Worm (Caenorhabditis elegans) whole organism, young adult: ENCODE measurements around the gene prdx-2.
"Not testable (repeated sequence)": the region's sequence is repeated elsewhere in the genome, so short reads cannot be mapped to it uniquely, and the experiment has no call there.

Experiments
- B0336.3 ChIP-seq: fragments of 200-800 bp; sonication (Bioruptor generic); IDR thresholded peaks from 2 replicates; pipeline ENCODE4 v1.3.6; 2022; ENCODE audit warnings: missing genetic modification characterization, missing compliant biosample characterization
- C06A6.2 ChIP-seq: fragments of 200-800 bp; sonication (Bioruptor generic); conservative IDR thresholded peaks from 2 replicates; pipeline ENCODE4 v1.3.6; 2022; ENCODE audit warnings: missing genetic modification characterization, missing compliant biosample characterization
- C17E4.6 ChIP-seq: fragments of 200-800 bp; sonication (Bioruptor generic); IDR thresholded peaks from 2 replicates; pipeline ENCODE4 v1.3.6; 2022; ENCODE audit warnings: missing genetic modification reagents, missing genetic modification characterization, missing compliant biosample characterization
- D2030.7 ChIP-seq: fragments of 200-800 bp; sonication (Bioruptor generic); IDR thresholded peaks from 2 replicates; pipeline ENCODE4 v1.3.6; 2022; ENCODE audit warnings: missing genetic modification reagents, missing genetic modification characterization, missing compliant biosample characterization
- F33H1.4 ChIP-seq: fragments of 200-800 bp; sonication (Bioruptor generic); IDR thresholded peaks from 2 replicates; pipeline ENCODE4 v1.3.6; 2022; ENCODE audit warnings: missing genetic modification reagents, missing genetic modification characterization, missing compliant biosample characterization
- F37B4.10 ChIP-seq: fragments of 200-800 bp; sonication (Bioruptor generic); IDR thresholded peaks from 2 replicates; pipeline ENCODE4 v1.3.6; 2022; ENCODE audit warnings: missing genetic modification characterization, missing compliant biosample characterization
- F52B5.7 ChIP-seq: sonication (generic microtip); optimal IDR thresholded peaks from 2 replicates; lab custom pipeline; 2016; ENCODE audit warnings: mild to moderate bottlenecking, missing genetic modification characterization, missing compliant biosample characterization
- F55B11.4 ChIP-seq: sonication (generic microtip); optimal IDR thresholded peaks from 2 replicates; lab custom pipeline; 2016; ENCODE audit warnings: missing compliant biosample characterization, missing genetic modification characterization, borderline replicate concordance; ENCODE audit not compliant: insufficient read depth
- K11D2.4 ChIP-seq: fragments of 200-800 bp; sonication (Bioruptor generic); IDR thresholded peaks from 2 replicates; pipeline ENCODE4 v1.3.6; 2022; ENCODE audit warnings: missing genetic modification reagents, missing genetic modification characterization, missing compliant biosample characterization
- K12H6.12 ChIP-seq: fragments of 200-800 bp; sonication (Bioruptor generic); optimal IDR thresholded peaks from 2 replicates; lab custom pipeline; 2018; ENCODE audit warnings: mild to moderate bottlenecking, missing genetic modification characterization, missing compliant biosample characterization
- T26A5.8 ChIP-seq: sonication (generic microtip); optimal IDR thresholded peaks from 2 replicates; lab custom pipeline; 2016; ENCODE audit warnings: missing genetic modification characterization, missing compliant biosample characterization
- Y53G8AR.9 ChIP-seq: fragments of 200-800 bp; sonication (Bioruptor generic); conservative IDR thresholded peaks from 2 replicates; pipeline ENCODE4 v1.3.6; 2022; ENCODE audit warnings: missing genetic modification reagents, missing genetic modification characterization, missing compliant biosample characterization
- ama-1 ChIP-seq, 3 experiments: fragments of 150-350 bp in 1 of 3; sonication (generic microtip) in 2 of 3; optimal IDR thresholded peaks; 2 replicates each; lab custom pipeline; 2014 to 2018; ENCODE audit warnings: missing biosample characterization in 2 of 3, missing genetic modification characterization in 2 of 3, missing genetic modification reagents in 2 of 3
- atf-7 ChIP-seq: sonication (generic microtip); optimal IDR thresholded peaks from 2 replicates; lab custom pipeline; 2017; ENCODE audit warnings: mild to moderate bottlenecking, missing genetic modification characterization, missing compliant biosample characterization
- attf-6 ChIP-seq: fragments of 200-800 bp; sonication (Bioruptor generic); IDR thresholded peaks from 2 replicates; pipeline ENCODE4 v1.3.6; 2022; ENCODE audit warnings: missing genetic modification reagents, missing genetic modification characterization, missing compliant biosample characterization
- cebp-1 ChIP-seq, 2 experiments: fragments of 200-800 bp in 1 of 2; sonication (Bioruptor generic) in 1 of 2; sonication (generic microtip) in 1 of 2; IDR thresholded peaks in 1 of 2; optimal IDR thresholded peaks in 1 of 2; 2 replicates each; pipeline versions ENCODE4 v1.3.6 to Lab custom; 2017 to 2022; ENCODE audit warnings: missing compliant biosample characterization in 2 of 2, missing genetic modification characterization in 2 of 2, mild to moderate bottlenecking in 1 of 2, missing genetic modification reagents in 1 of 2, moderate library complexity in 1 of 2
- ceh-100 ChIP-seq: fragments of 200-800 bp; sonication (Bioruptor generic); IDR thresholded peaks from 2 replicates; pipeline ENCODE4 v1.3.6; 2022; ENCODE audit warnings: missing genetic modification reagents, missing genetic modification characterization, missing compliant biosample characterization
- chd-7 ChIP-seq: sonication (generic microtip); optimal IDR thresholded peaks from 2 replicates; lab custom pipeline; 2016; ENCODE audit warnings: mild to moderate bottlenecking, missing genetic modification characterization, moderate library complexity, missing compliant biosample characterization
- dox-1 ChIP-seq: fragments of 200-800 bp; sonication (Bioruptor generic); IDR thresholded peaks from 2 replicates; pipeline ENCODE4 v1.3.6; 2022; ENCODE audit warnings: missing genetic modification reagents, missing genetic modification characterization, missing compliant biosample characterization
- egl-44 ChIP-seq: fragments of 200-800 bp; sonication (Bioruptor generic); IDR thresholded peaks from 2 replicates; pipeline ENCODE4 v1.3.6; 2022; ENCODE audit warnings: missing genetic modification reagents, missing genetic modification characterization, missing compliant biosample characterization
- egrh-3 ChIP-seq: fragments of 200-800 bp; sonication (Bioruptor generic); IDR thresholded peaks from 2 replicates; pipeline ENCODE4 v1.3.6; 2022; ENCODE audit warnings: missing genetic modification reagents, missing genetic modification characterization, missing compliant biosample characterization
- ekl-4 ChIP-seq: fragments of 200-800 bp; sonication (Bioruptor generic); IDR thresholded peaks from 2 replicates; pipeline ENCODE4 v1.3.6; 2022; ENCODE audit warnings: missing genetic modification reagents, missing genetic modification characterization, missing compliant biosample characterization
- hmg-1.2 ChIP-seq: fragments of 200-800 bp; sonication (Bioruptor generic); IDR thresholded peaks from 2 replicates; pipeline ENCODE4 v1.3.6; 2022; ENCODE audit warnings: missing genetic modification reagents, missing genetic modification characterization, missing compliant biosample characterization
- hmg-20 ChIP-seq: fragments of 200-800 bp; sonication (Bioruptor generic); IDR thresholded peaks from 2 replicates; pipeline ENCODE4 v1.3.6; 2022; ENCODE audit warnings: missing genetic modification reagents, missing genetic modification characterization, missing compliant biosample characterization
- lin-26 ChIP-seq: fragments of 200-800 bp; sonication (Bioruptor generic); IDR thresholded peaks from 2 replicates; pipeline ENCODE4 v1.3.6; 2022; ENCODE audit warnings: missing genetic modification reagents, missing genetic modification characterization, missing compliant biosample characterization
- lin-35 ChIP-seq, 3 experiments: fragments of 150-350 bp in 2 of 3; sonication (generic microtip) in 1 of 3; optimal IDR thresholded peaks; 2 replicates each; lab custom pipeline; 2014 to 2018; ENCODE audit warnings: missing biosample characterization in 3 of 3, missing genetic modification characterization in 3 of 3, missing genetic modification reagents in 3 of 3
- lsl-1 ChIP-seq: fragments of 200-800 bp; sonication (Bioruptor generic); optimal IDR thresholded peaks from 2 replicates; lab custom pipeline; 2018; ENCODE audit warnings: mild to moderate bottlenecking, missing genetic modification characterization, moderate library complexity, missing compliant biosample characterization
- madf-6 ChIP-seq: fragments of 200-800 bp; sonication (Bioruptor generic); IDR thresholded peaks from 2 replicates; pipeline ENCODE4 v1.3.6; 2022; ENCODE audit warnings: missing genetic modification reagents, missing genetic modification characterization, missing compliant biosample characterization
- mcd-1 ChIP-seq: fragments of 200-800 bp; sonication (Bioruptor generic); IDR thresholded peaks from 2 replicates; pipeline ENCODE4 v1.3.6; 2022; ENCODE audit warnings: missing genetic modification reagents, missing genetic modification characterization, missing compliant biosample characterization
- mel-28 ChIP-seq: sonication (generic microtip); optimal IDR thresholded peaks from 2 replicates; lab custom pipeline; 2016; ENCODE audit warnings: borderline replicate concordance, mild to moderate bottlenecking, missing genetic modification characterization, missing compliant biosample characterization
- nfyb-1 ChIP-seq: fragments of 200-800 bp; sonication (Bioruptor generic); IDR thresholded peaks from 2 replicates; pipeline ENCODE4 v1.3.6; 2022; ENCODE audit warnings: missing genetic modification reagents, missing genetic modification characterization, missing compliant biosample characterization
- pbrm-1 ChIP-seq: fragments of 200-800 bp; sonication (Bioruptor generic); IDR thresholded peaks from 2 replicates; pipeline ENCODE4 v1.3.6; 2022; ENCODE audit warnings: missing genetic modification reagents, missing genetic modification characterization, missing compliant biosample characterization
- pha-4 ChIP-seq: fragments of 150-350 bp; sonication (generic microtip); optimal IDR thresholded peaks from 2 replicates; lab custom pipeline; 2014; ENCODE audit warnings: missing biosample characterization, missing genetic modification reagents, missing genetic modification characterization
- rec-8 ChIP-seq, 2 experiments: sonication (generic microtip); optimal IDR thresholded peaks; 2 replicates each; lab custom pipeline; 2016; ENCODE audit warnings: mild to moderate bottlenecking in 2 of 2, missing genetic modification characterization in 2 of 2, missing genetic modification reagents in 2 of 2, missing genotype in 2 of 2, missing biosample characterization in 1 of 2, missing compliant biosample characterization in 1 of 2, moderate library complexity in 1 of 2
- sea-2 ChIP-seq: fragments of 200-800 bp; sonication (Bioruptor generic); IDR thresholded peaks from 2 replicates; pipeline ENCODE4 v1.3.6; 2022; ENCODE audit warnings: missing genetic modification characterization, missing compliant biosample characterization
- snpc-3.4 ChIP-seq: sonication (generic microtip); optimal IDR thresholded peaks from 2 replicates; lab custom pipeline; 2017; ENCODE audit warnings: missing genetic modification characterization, mild to moderate bottlenecking, missing compliant biosample characterization, antibody characterized with exemption, moderate library complexity, missing genotype, missing genetic modification reagents
- unc-130 ChIP-seq: sonication (generic microtip); optimal IDR thresholded peaks from 2 replicates; lab custom pipeline; 2016; ENCODE audit warnings: missing genetic modification reagents, missing genetic modification characterization, missing compliant biosample characterization
- ztf-22 ChIP-seq: fragments of 200-800 bp; sonication (Bioruptor generic); optimal IDR thresholded peaks from 2 replicates; lab custom pipeline; 2018; ENCODE audit warnings: mild to moderate bottlenecking, missing genetic modification characterization, moderate library complexity, missing compliant biosample characterization
- ztf-28 ChIP-seq: fragments of 200-800 bp; sonication (Bioruptor generic); IDR thresholded peaks from 2 replicates; pipeline ENCODE4 v1.3.6; 2022; ENCODE audit warnings: missing genetic modification reagents, missing genetic modification characterization, missing compliant biosample characterization
- ztf-6 ChIP-seq: fragments of 200-800 bp; sonication (Bioruptor generic); IDR thresholded peaks from 2 replicates; pipeline ENCODE4 v1.3.6; 2022; ENCODE audit warnings: missing genetic modification reagents, missing genetic modification characterization, missing compliant biosample characterization

prdx-2 gene

ce11 chrII:5346350-5346749 lies 31.6 kb upstream of the prdx-2 start (continued):
- peak; percentile 82 for TF ChIP-seq madf-6 (GFP tag; lab: Robert Waterston, UW)
- TF ChIP-seq ztf-28 (GFP tag; lab: Robert Waterston, UW): peak; percentile 92
- peak in 1 of 3 experiments; percentile 73 for TF ChIP-seq lin-35 (GFP tag; optimal IDR thresholded peaks at IDR 0.05; lab: Kevin White, UChicago)
- TF ChIP-seq hmg-20: peak; percentile 66
- peak; percentile 63 for TF ChIP-seq lsl-1

- TF ChIP-seq ceh-100 (GFP tag; lab: Robert Waterston, UW): peak; percentile 83
- TF ChIP-seq pbrm-1 (GFP tag; lab: Robert Waterston, UW): peak; percentile 68; the same call in 1 of the 2 replicates
- peak; percentile 93 for TF ChIP-seq dox-1
- TF ChIP-seq D2030.7: peak; percentile 60
- peak; percentile 97 for TF ChIP-seq C06A6.2 (GFP tag; lab: Robert Waterston, UW)
- peak; percentile 12; the same call in 1 of the 2 replicates for TF ChIP-seq K11D2.4 (GFP tag; lab: Robert Waterston, UW)
- 0 out of 2 replicates have a peak, but pooled peaks have one; percentile 35 for TF ChIP-seq lin-26 (GFP tag; lab: Robert Waterston, UW)
- peak; percentile 52; the same call in 1 of the 2 replicates for TF ChIP-seq ekl-4
- TF ChIP-seq cebp-1 (GFP tag; IDR thresholded peaks at IDR 0.05; lab: Robert Waterston, UW): peak; percentile 24; the same call in 1 of the 2 replicates
- TF ChIP-seq cebp-1 (tag; optimal IDR thresholded peaks at IDR 0.05; lab: Kevin White, UChicago): not testable (repeated sequence)
- peak; percentile 30; the same call in 1 of the 2 replicates for TF ChIP-seq madf-6 (GFP tag; lab: Robert Waterston, UW)
- TF ChIP-seq egrh-3 (GFP tag; lab: Robert Waterston, UW): peak; percentile 42
- TF ChIP-seq mcd-1 (GFP tag; lab: Robert Waterston, UW): peak; percentile 83
- 0 out of 2 replicates have a peak, but pooled peaks have one; percentile 41 for TF ChIP-seq Y53G8AR.9 (GFP tag; lab: Robert Waterston, UW)
- peak; percentile 44; the same call in 1 of the 2 replicates for TF ChIP-seq hmg-1.2 (GFP tag; lab: Robert Waterston, UW)
- TF ChIP-seq F33H1.4 (GFP tag; lab: Robert Waterston, UW): peak; percentile 19; the same call in 1 of the 2 replicates
- TF ChIP-seq C17E4.6 (GFP tag; lab: Robert Waterston, UW): peak; percentile 62; the same call in 1 of the 2 replicates
- peak; percentile 72; the same call in 1 of the 2 replicates for TF ChIP-seq nfyb-1 (GFP tag; lab: Robert Waterston, UW)
These were observed 27.6 kb upstream of the prdx-2 start, which contains the start of gene F09E5.8 for ce11 chrII:5350357-5350756. TSS of gene F09E5.8 (plus strand) at chrII:5350669.

- TF ChIP-seq T26A5.8 (tag; lab: Kevin White, UChicago): no peak
- no peak for TF ChIP-seq ztf-22 (GFP tag; lab: Kevin White, UChicago)
- no peak for TF ChIP-seq F52B5.7 (tag; lab: Kevin White, UChicago)
- no peak for TF ChIP-seq F33H1.4 (GFP tag; lab: Robert Waterston, UW)
- no peak for TF ChIP-seq F55B11.4 (tag; lab: Kevin White, UChicago)
- TF ChIP-seq K12H6.12 (tag; lab: Kevin White, UChicago): no peak
- TF ChIP-seq, all 124 proteins: peak for 0
These were observed 26.2 kb upstream of the prdx-2 start, which contains the start of gene F09E5.7 for ce11 chrII:5351799-5352198. TSS of gene F09E5.7 (plus strand) at chrII:5352099.

ce11 chrII:5353642-5354041 lies 24.4 kb upstream of the prdx-2 start:
- TF ChIP-seq rec-8 (tag; optimal IDR thresholded peaks at IDR 0.05; lab: Kevin White, UChicago) (peak; percentile 80 to 84), F37B4.10 (GFP tag; lab: Robert Waterston, UW) (0 out of 2 replicates have a peak, but pooled peaks have one; percentile 66), egl-44 (GFP tag; lab: Robert Waterston, UW) (peak; percentile 64; the same call in 1 of the 2 replicates), atf-7 (tag; lab: Kevin White, UChicago) (peak; percentile 62), ama-1 (optimal IDR thresholded peaks at IDR 0.05; lab: Kevin White, UChicago) (no peak), ama-1 (GFP tag; optimal IDR thresholded peaks at IDR 0.05; lab: Kevin White, UChicago) (peak; percentile 48 to 64), ztf-6 (GFP tag; lab: Robert Waterston, UW) (no peak), snpc-3.4 (no peak), K12H6.12 (tag; lab: Kevin White, UChicago) (no peak), hmg-20 (peak; percentile 25; the same call in 1 of the 2 replicates), C06A6.2 (GFP tag; lab: Robert Waterston, UW) (peak; percentile 50; the same call in 1 of the 2 replicates), mel-28 (tag; lab: Kevin White, UChicago) (no peak), attf-6 (peak; percentile 69), sea-2 (no peak), chd-7 (tag; lab: Kevin White, UChicago) (peak; percentile 76), B0336.3 (GFP tag; lab: Robert Waterston, UW) (peak; percentile 93), unc-130 (GFP tag; lab: Kevin White, UChicago) (peak; percentile 40), C17E4.6 (GFP tag; lab: Robert Waterston, UW) (no peak), lin-35 (GFP tag; optimal IDR thresholded peaks at IDR 0.05; lab: Kevin White, UChicago) (no peak), pha-4 (tag; lab: Kevin White, UChicago) (no peak)
